Worm (Caenorhabditis elegans): Measurements from ENCODE around the gene degl-2.

DNA sequence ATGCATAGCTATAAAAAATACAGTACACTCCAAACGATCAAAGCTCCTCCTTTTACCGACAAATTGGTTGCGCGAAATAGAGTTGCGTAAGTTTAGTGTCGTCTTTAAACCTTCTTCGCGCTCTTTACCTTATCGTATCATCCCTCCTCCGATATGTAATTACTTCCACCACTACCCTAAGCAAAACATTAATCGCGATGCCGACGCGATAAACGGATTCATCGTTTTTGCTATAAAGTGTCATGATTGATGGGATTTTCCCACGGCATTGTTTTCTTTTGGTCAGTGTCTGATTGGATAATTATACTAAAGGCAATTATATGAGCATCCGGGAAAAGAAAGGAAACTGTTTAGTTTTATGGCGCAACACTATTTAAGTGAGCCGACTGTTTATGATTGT is 24.5 kb upstream of the degl-2 start:
- TF ChIP-seq fos-1 (tag; optimal IDR thresholded peaks at IDR 0.05) = no peak
- no peak for TF ChIP-seq nhr-12 (tag; optimal IDR thresholded peaks at IDR 0.05)
- TF ChIP-seq lin-39 (tag; optimal IDR thresholded peaks at IDR 0.05) = no peak
- no peak for TF ChIP-seq lin-13 (GFP tag; optimal IDR thresholded peaks at IDR 0.05)
- TF ChIP-seq ztf-11 (tag; optimal IDR thresholded peaks at IDR 0.05) = no peak
- TF ChIP-seq ama-1 (optimal IDR thresholded peaks at IDR 0.05) = no peak

All from whole organism, L2 larva.